Worm (Caenorhabditis elegans) whole organism, L1 larva: ENCODE results near the gene srbc-26.

ENCODE experiments used
- dpl-1 ChIP-seq, 3 experiments: fragments of 150-350 bp in 2 of 3; sonication (generic microtip) in 1 of 3; optimal IDR thresholded peaks; 2 replicates each; lab custom pipeline; 2014 to 2017; ENCODE audit warnings: missing biosample characterization in 3 of 3, missing genetic modification characterization in 3 of 3, missing genetic modification reagents in 3 of 3
- egl-27 ChIP-seq, 2 experiments: fragments of 150-350 bp in 1 of 2; sonication (generic microtip); optimal IDR thresholded peaks; 3 replicates each; lab custom pipeline; 2017 to 2018; ENCODE audit warnings: missing biosample characterization in 2 of 2, missing genetic modification characterization in 2 of 2, missing genetic modification reagents in 2 of 2
- elt-3 ChIP-seq, 6 experiments: fragments of 150-350 bp in 1 of 6; sonication (generic microtip); optimal IDR thresholded peaks; 2 replicates each; lab custom pipeline; 2017 to 2018; ENCODE audit warnings: missing biosample characterization in 6 of 6, missing genetic modification characterization in 6 of 6, inconsistent platforms in 1 of 6
- lin-13 ChIP-seq: fragments of 150-350 bp; optimal IDR thresholded peaks from 2 replicates; lab custom pipeline; 2014; ENCODE audit warnings: missing biosample characterization, missing genetic modification reagents, missing genetic modification characterization
- lin-35 ChIP-seq, 2 experiments: fragments of 150-350 bp; optimal IDR thresholded peaks; 2 replicates each; lab custom pipeline; 2014; ENCODE audit warnings: missing biosample characterization in 2 of 2, missing genetic modification characterization in 2 of 2, missing genetic modification reagents in 2 of 2
- lin-39 ChIP-seq: fragments of 150-350 bp; optimal IDR thresholded peaks from 2 replicates; lab custom pipeline; 2014; ENCODE audit warnings: missing biosample characterization, missing genetic modification reagents, missing genetic modification characterization
- lsy-2 ChIP-seq, 2 experiments: fragments of 150-350 bp; optimal IDR thresholded peaks; 2 replicates each; lab custom pipeline; 2014; ENCODE audit warnings: missing biosample characterization in 2 of 2, missing genetic modification characterization in 2 of 2
- nhr-237 ChIP-seq: fragments of 150-350 bp; optimal IDR thresholded peaks from 2 replicates; lab custom pipeline; 2014; ENCODE audit warnings: missing biosample characterization, missing genetic modification characterization
- nhr-71 ChIP-seq: sonication (generic microtip); optimal IDR thresholded peaks from 2 replicates; lab custom pipeline; 2016; ENCODE audit warnings: mild to moderate bottlenecking, missing genetic modification characterization, moderate library complexity, missing compliant biosample characterization
- nhr-77 ChIP-seq: fragments of 150-350 bp; optimal IDR thresholded peaks from 2 replicates; lab custom pipeline; 2014; ENCODE audit warnings: missing biosample characterization, missing genetic modification characterization
- skn-1 ChIP-seq: fragments of 150-350 bp; optimal IDR thresholded peaks from 2 replicates; lab custom pipeline; 2014; ENCODE audit warnings: missing biosample characterization, missing genetic modification characterization
- sox-4 ChIP-seq: sonication (generic microtip); optimal IDR thresholded peaks from 2 replicates; lab custom pipeline; 2016; ENCODE audit warnings: missing genetic modification characterization, missing compliant biosample characterization
- tbx-2 ChIP-seq: sonication (generic microtip); optimal IDR thresholded peaks from 2 replicates; lab custom pipeline; 2016; ENCODE audit warnings: missing genetic modification characterization, missing compliant biosample characterization
- unc-130 ChIP-seq: fragments of 150-350 bp; optimal IDR thresholded peaks from 2 replicates; lab custom pipeline; 2017; ENCODE audit warnings: missing biosample characterization, missing genetic modification characterization, inconsistent platforms

DNA sequence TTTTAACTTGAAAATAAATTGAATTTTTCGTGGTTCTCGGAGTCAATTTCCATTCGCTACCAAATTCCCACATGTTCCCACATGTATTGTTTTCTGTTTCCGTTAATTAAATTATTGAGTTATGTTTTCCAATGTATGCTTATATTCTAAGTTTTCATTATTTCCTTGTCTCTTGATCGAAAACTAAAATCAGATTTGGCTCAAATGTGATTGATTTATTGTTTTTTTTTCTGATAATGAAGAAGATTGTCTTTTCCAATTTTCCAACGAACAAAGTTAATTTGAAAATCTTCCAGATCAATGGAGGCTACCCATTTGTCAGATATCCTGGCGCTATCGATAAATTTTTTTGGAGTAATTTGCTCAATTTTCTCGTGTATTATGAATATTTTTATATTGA lies 2.1 kb downstream of the srbc-26 start, which contains the start of gene srbc-25:
- no peak for TF ChIP-seq skn-1 (tag; lab: Kevin White, UChicago)
- no peak for TF ChIP-seq lin-39 (tag; lab: Kevin White, UChicago)
- TF ChIP-seq sox-4 = no peak
- no peak for TF ChIP-seq nhr-71 (tag; lab: Kevin White, UChicago)
- no peak for TF ChIP-seq nhr-237 (tag; lab: Kevin White, UChicago)
- no peak for TF ChIP-seq lsy-2 (tag; optimal IDR thresholded peaks at IDR 0.05; lab: Kevin White, UChicago)
- no peak for TF ChIP-seq tbx-2 (tag; lab: Kevin White, UChicago)
- no peak for TF ChIP-seq elt-3 (tag; optimal IDR thresholded peaks at IDR 0.05; lab: Kevin White, UChicago)
- no peak for TF ChIP-seq dpl-1 (GFP tag; optimal IDR thresholded peaks at IDR 0.05; lab: Kevin White, UChicago)
- no peak for TF ChIP-seq lin-13 (GFP tag; lab: Kevin White, UChicago)
- TF ChIP-seq unc-130 (tag; lab: Kevin White, UChicago) = no peak
- no peak for TF ChIP-seq egl-27 (tag; optimal IDR thresholded peaks at IDR 0.05; lab: Kevin White, UChicago)
- no peak for TF ChIP-seq lin-35 (GFP tag; optimal IDR thresholded peaks at IDR 0.05; lab: Kevin White, UChicago)
- TF ChIP-seq nhr-77 = no peak
